Worm (Caenorhabditis elegans) whole organism, midembryonic: Measurements from ENCODE around the gene sra-12.

Source experiments
- flt-1 ChIP-seq: fragments of 200-800 bp; sonication (Bioruptor generic); IDR thresholded peaks from 2 replicates; pipeline ENCODE4 v1.3.6; 2022; ENCODE audit warnings: missing genetic modification characterization, missing compliant biosample characterization
- tab-1 ChIP-seq: fragments of 200-800 bp; sonication (Bioruptor generic); IDR thresholded peaks from 2 replicates; pipeline ENCODE4 v1.3.6; 2022; ENCODE audit warnings: missing genetic modification characterization, missing compliant biosample characterization
- ztf-29 ChIP-seq: fragments of 200-800 bp; sonication (Bioruptor generic); IDR thresholded peaks from 2 replicates; pipeline ENCODE4 v1.3.6; 2022; ENCODE audit warnings: missing genetic modification reagents, missing genetic modification characterization, missing compliant biosample characterization

DNA sequence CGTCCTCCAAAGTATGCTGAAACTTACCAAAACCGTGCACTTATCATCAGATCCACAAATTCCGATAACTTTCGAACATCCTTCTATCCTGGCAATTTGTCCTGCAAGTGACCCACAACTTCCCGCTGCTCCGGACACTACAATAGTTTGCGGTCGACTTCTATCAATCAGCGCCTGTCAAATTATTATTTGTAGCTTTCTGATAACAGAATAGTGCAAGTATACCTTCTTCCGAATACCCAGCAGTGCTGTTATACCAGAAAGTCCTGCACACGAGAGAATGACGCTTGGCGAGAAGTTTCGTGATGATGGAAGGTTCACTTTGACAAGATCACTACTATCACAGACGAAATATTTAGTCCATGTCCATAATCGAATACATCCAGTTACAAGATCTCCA, 44.9 kb downstream of the sra-12 start:
- TF ChIP-seq ztf-29 (GFP tag; lab: Robert Waterston, UW) (no peak), flt-1 (GFP tag; lab: Robert Waterston, UW) (no peak), tab-1 (GFP tag; lab: Robert Waterston, UW) (no peak)
